Worm (Caenorhabditis elegans): Measurements from ENCODE around the gene snx-17.

The snx-17 gene

ce11 chrX:13077872-13078271 is 44.2 kb downstream of the snx-17 start, which contains the start of gene K03A11.4 (continued):
- no peak for TF ChIP-seq B0261.1 (tag; optimal IDR thresholded peaks at IDR 0.05)

- TF ChIP-seq tbx-9 (tag; optimal IDR thresholded peaks at IDR 0.05; ENCODE audit: borderline replicate concordance), result no peak
- no peak for TF ChIP-seq ceh-100 (GFP tag; IDR thresholded peaks at IDR 0.05)
- TF ChIP-seq zim-3 (tag; optimal IDR thresholded peaks at IDR 0.05), result no peak
- TF ChIP-seq egrh-3 (GFP tag; IDR thresholded peaks at IDR 0.05), result no peak
- no peak for TF ChIP-seq gei-17 (GFP tag; optimal IDR thresholded peaks at IDR 0.05)
Observed at ce11 chrX:13074373-13074772, 47.7 kb downstream of the snx-17 start, which contains the start of gene ceh-28. TSS of gene ceh-28 (plus strand) at chrX:13074673.

- TF ChIP-seq die-1 (tag; optimal IDR thresholded peaks at IDR 0.05), result no peak
- no peak for TF ChIP-seq lir-1 (GFP tag; conservative IDR thresholded peaks at IDR 0.05)
- TF ChIP-seq pbrm-1 (GFP tag; IDR thresholded peaks at IDR 0.05), result no peak
Observed at ce11 chrX:13071120-13071519, 51.0 kb downstream of the snx-17 start, which contains the start of gene cpx-2. TSS of gene cpx-2 (minus strand) at chrX:13071220.

Data from whole organism, young adult.